Fruit fly (Drosophila melanogaster): ENCODE measurements around the gene CG2750.

The CG2750 gene

DNA sequence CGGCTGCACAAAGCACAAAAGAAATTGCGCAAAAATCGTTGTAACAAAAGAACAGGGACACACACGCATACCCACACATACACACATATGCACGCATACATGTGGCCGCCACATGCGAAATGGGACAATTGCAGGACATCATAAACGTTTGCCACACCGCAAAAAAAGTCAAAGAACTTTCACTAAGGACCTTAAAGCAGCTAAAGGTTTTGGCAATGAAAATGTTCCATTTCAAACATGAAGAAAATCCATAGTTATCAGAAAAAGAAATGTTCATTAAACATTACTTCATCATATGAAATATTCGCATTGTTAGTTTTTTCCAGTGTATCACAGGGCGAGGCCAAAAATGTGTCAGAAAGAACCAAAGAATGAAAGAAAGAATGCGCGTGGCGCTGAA lies 24.8 kb upstream of the CG2750 start (continued):
- no peak for TF ChIP-seq Gsc (GFP tag; IDR thresholded peaks at IDR 0.05)
- TF ChIP-seq CG15479 (GFP tag; optimal IDR thresholded peaks at IDR 0.05) = no peak
- TF ChIP-seq ken (GFP tag; IDR thresholded peaks at IDR 0.05) = no peak
- no peak for TF ChIP-seq repo (GFP tag; optimal IDR thresholded peaks at IDR 0.05)
- no peak for TF ChIP-seq jumu (GFP tag; optimal IDR thresholded peaks at IDR 0.05)
- no peak for TF ChIP-seq Awh (GFP tag; IDR thresholded peaks at IDR 0.05)
- peak; percentile 54 for TF ChIP-seq twi (tag; optimal IDR thresholded peaks at IDR 0.05)
- no peak for TF ChIP-seq HHEX (GFP tag; optimal IDR thresholded peaks at IDR 0.05)
- TF ChIP-seq Neu2 (GFP tag; optimal IDR thresholded peaks at IDR 0.05; ENCODE audit: borderline replicate concordance) = no peak
- no peak for TF ChIP-seq Adf1 (GFP tag; IDR thresholded peaks at IDR 0.05)
- TF ChIP-seq al (GFP tag; IDR thresholded peaks at IDR 0.05) = no peak
- TF ChIP-seq tgo (GFP tag; IDR thresholded peaks at IDR 0.05) = 0 out of 3 replicates have a peak, but pooled peaks have one; percentile 21
- TF ChIP-seq CTCF (GFP tag; optimal IDR thresholded peaks at IDR 0.05) = no peak
- TF ChIP-seq crc (GFP tag; optimal IDR thresholded peaks at IDR 0.05) = no peak
- no peak for TF ChIP-seq Hey (tag; optimal IDR thresholded peaks at IDR 0.05)
- no peak for TF ChIP-seq kay (GFP tag; optimal IDR thresholded peaks at IDR 0.05)
- TF ChIP-seq row (GFP tag; IDR thresholded peaks at IDR 0.05) = peak; percentile 27; the same call in 1 of the 3 replicates
- no peak for TF ChIP-seq CG17186 (GFP tag; optimal IDR thresholded peaks at IDR 0.05)
- no peak for TF ChIP-seq CG1233 (GFP tag; optimal IDR thresholded peaks at IDR 0.05)
- peak; percentile 67 for TF ChIP-seq Med (GFP tag)
- no peak for TF ChIP-seq Dbx (GFP tag; IDR thresholded peaks at IDR 0.05)
- no peak for TF ChIP-seq CG32772 (GFP tag; IDR thresholded peaks at IDR 0.05)
- no peak for TF ChIP-seq yki (optimal IDR thresholded peaks at IDR 0.05)
- no peak for TF ChIP-seq Jarid2 (GFP tag; optimal IDR thresholded peaks at IDR 0.05)
- no peak for TF ChIP-seq mirr (GFP tag; optimal IDR thresholded peaks at IDR 0.05)
- TF ChIP-seq CG1647 (GFP tag; optimal IDR thresholded peaks at IDR 0.05) = no peak
- no peak for TF ChIP-seq CG12744 (GFP tag; optimal IDR thresholded peaks at IDR 0.05)
- no peak for TF ChIP-seq croc (GFP tag; conservative IDR thresholded peaks at IDR 0.05)
- no peak for TF ChIP-seq CG10462 (GFP tag; optimal IDR thresholded peaks at IDR 0.05)
- TF ChIP-seq gfzf (GFP tag; optimal IDR thresholded peaks at IDR 0.05) = no peak
- no peak for TF ChIP-seq CG12391 (tag; optimal IDR thresholded peaks at IDR 0.05)
- TF ChIP-seq Chrac-16 (GFP tag; optimal IDR thresholded peaks at IDR 0.05) = no peak
- TF ChIP-seq esg (GFP tag; conservative IDR thresholded peaks at IDR 0.05) = no peak
- TF ChIP-seq NC2α (GFP tag; optimal IDR thresholded peaks at IDR 0.05) = no peak
- TF ChIP-seq CG7963 (GFP tag; IDR thresholded peaks at IDR 0.05; ENCODE audit: partially characterized antibody) = no peak
- TF ChIP-seq GATAe (GFP tag; conservative IDR thresholded peaks at IDR 0.05) = no peak
- TF ChIP-seq gsb (GFP tag; IDR thresholded peaks at IDR 0.05) = no peak
- no peak for TF ChIP-seq HLH4C (GFP tag; IDR thresholded peaks at IDR 0.05; ENCODE audit: partially characterized antibody)
- no peak for TF ChIP-seq dm (GFP tag; optimal IDR thresholded peaks at IDR 0.05)
- TF ChIP-seq CG16815 (GFP tag; optimal IDR thresholded peaks at IDR 0.05) = no peak
- no peak for TF ChIP-seq Doc2 (GFP tag; IDR thresholded peaks at IDR 0.05)
- TF ChIP-seq Lpt (GFP tag; optimal IDR thresholded peaks at IDR 0.05) = no peak
- TF ChIP-seq CG6765 (GFP tag; optimal IDR thresholded peaks at IDR 0.05) = no peak
- no peak for TF ChIP-seq trem (tag; optimal IDR thresholded peaks at IDR 0.05)
- no peak for TF ChIP-seq amos (GFP tag; IDR thresholded peaks at IDR 0.05; ENCODE audit: partially characterized antibody)
- TF ChIP-seq Camta (GFP tag; optimal IDR thresholded peaks at IDR 0.05) = no peak
- no peak for TF ChIP-seq CG17568 (GFP tag; optimal IDR thresholded peaks at IDR 0.05)
- TF ChIP-seq gcm2 (GFP tag; optimal IDR thresholded peaks at IDR 0.05) = no peak
- no peak for TF ChIP-seq Asciz (GFP tag; optimal IDR thresholded peaks at IDR 0.05)
- TF ChIP-seq CG8290 (GFP tag; optimal IDR thresholded peaks at IDR 0.05) = no peak
- TF ChIP-seq CG8290 (tag; optimal IDR thresholded peaks at IDR 0.05) = no peak
- TF ChIP-seq Dip3 (GFP tag; optimal IDR thresholded peaks at IDR 0.05) = no peak
- no peak for TF ChIP-seq Dref (GFP tag; IDR thresholded peaks at IDR 0.05)
- TF ChIP-seq run (tag; optimal IDR thresholded peaks at IDR 0.05) = no peak

All from whole organism, embryonic.